Fruit fly (Drosophila melanogaster) whole organism, embryonic: Measurements from ENCODE around the gene CG15625.

Experiments
- Adf1 ChIP-seq: fragments of 200-800 bp; sonication (Bioruptor generic); IDR thresholded peaks from 2 replicates; pipeline ENCODE4 v1.3.6; 2022; ENCODE audit warnings: missing biosample characterization, missing genetic modification characterization
- CG10431 ChIP-seq: fragments of 200-800 bp; sonication (Bioruptor generic); optimal IDR thresholded peaks from 3 replicates; lab custom pipeline; 2018; ENCODE audit warnings: missing biosample characterization, mild to moderate bottlenecking, missing genetic modification characterization
- CG11247 ChIP-seq: fragments of 200-800 bp; sonication (Bioruptor generic); IDR thresholded peaks from 2 replicates; pipeline ENCODE4 v1.3.6; 2022; ENCODE audit warnings: missing biosample characterization, missing genetic modification characterization
- CG12391 ChIP-seq: fragments of 200-800 bp; sonication (Bioruptor generic); optimal IDR thresholded peaks from 3 replicates; lab custom pipeline; 2018; ENCODE audit warnings: missing biosample characterization, mild to moderate bottlenecking, missing genetic modification characterization, moderate library complexity
- CG13123 ChIP-seq: fragments of 200-800 bp; sonication (Bioruptor generic); optimal IDR thresholded peaks from 2 replicates; lab custom pipeline; 2016; ENCODE audit warnings: missing biosample characterization, missing genetic modification characterization
- CG13775 ChIP-seq: fragments of 200-800 bp; sonication (Bioruptor generic); optimal IDR thresholded peaks from 3 replicates; lab custom pipeline; 2017; ENCODE audit warnings: missing biosample characterization, mild to moderate bottlenecking, missing genetic modification characterization
- CG1792 ChIP-seq: fragments of 200-800 bp; sonication (Bioruptor generic); optimal IDR thresholded peaks from 2 replicates; lab custom pipeline; 2016; ENCODE audit warnings: missing biosample characterization, missing genetic modification characterization
- CG30403 ChIP-seq: fragments of 200-800 bp; sonication (Bioruptor generic); optimal IDR thresholded peaks from 3 replicates; lab custom pipeline; 2016; ENCODE audit warnings: missing biosample characterization, missing genetic modification characterization
- CG3407 ChIP-seq: fragments of 200-800 bp; sonication (Bioruptor generic); optimal IDR thresholded peaks from 2 replicates; lab custom pipeline; 2018; ENCODE audit warnings: missing biosample characterization, mild to moderate bottlenecking, missing genetic modification characterization
- CG3995 ChIP-seq: fragments of 200-800 bp; sonication (Bioruptor generic); optimal IDR thresholded peaks from 3 replicates; lab custom pipeline; 2016; ENCODE audit warnings: missing biosample characterization, missing genetic modification characterization
- CG43689 ChIP-seq: fragments of 200-800 bp; sonication (Bioruptor generic); IDR thresholded peaks from 2 replicates; pipeline ENCODE4 v1.3.6; 2022; ENCODE audit warnings: missing biosample characterization, missing genetic modification characterization
- CG4404 ChIP-seq: fragments of 200-800 bp; sonication (Bioruptor generic); IDR thresholded peaks from 2 replicates; pipeline ENCODE4 v1.3.6; 2022; ENCODE audit warnings: missing biosample characterization, missing genetic modification characterization
- CG6254 ChIP-seq: fragments of 200-800 bp; sonication (Bioruptor generic); optimal IDR thresholded peaks from 3 replicates; lab custom pipeline; 2017; ENCODE audit warnings: mild to moderate bottlenecking, missing biosample characterization, missing genetic modification reagents, missing genetic modification characterization
- CG9437 ChIP-seq: fragments of 200-800 bp; sonication (Bioruptor generic); optimal IDR thresholded peaks from 2 replicates; lab custom pipeline; 2018; ENCODE audit warnings: missing biosample characterization, mild to moderate bottlenecking, missing genetic modification characterization
- CHES-1-like ChIP-seq: fragments of 200-800 bp; sonication (Bioruptor generic); optimal IDR thresholded peaks from 2 replicates; lab custom pipeline; 2016; ENCODE audit warnings: missing biosample characterization, missing genetic modification characterization
- Dbx ChIP-seq: fragments of 200-800 bp; sonication (Bioruptor generic); IDR thresholded peaks from 3 replicates; pipeline ENCODE4 v1.3.6; 2022; ENCODE audit warnings: missing biosample characterization, missing genetic modification characterization
- Gsc ChIP-seq: fragments of 200-800 bp; sonication (Bioruptor generic); IDR thresholded peaks from 2 replicates; pipeline ENCODE4 v1.3.6; 2022; ENCODE audit warnings: missing biosample characterization, missing genetic modification characterization
- HLHmδ ChIP-seq: fragments of 200-800 bp; sonication (Bioruptor generic); optimal IDR thresholded peaks from 2 replicates; lab custom pipeline; 2018; ENCODE audit warnings: missing biosample characterization, mild to moderate bottlenecking, missing genetic modification characterization, moderate library complexity
- Hr39 ChIP-seq: fragments of >200 bp; optimal IDR thresholded peaks from 2 replicates; lab custom pipeline; 2017
- Kr ChIP-seq: fragments of 200-800 bp; sonication (Bioruptor generic); optimal IDR thresholded peaks from 2 replicates; lab custom pipeline; 2017; ENCODE audit warnings: missing biosample characterization, mild to moderate bottlenecking, missing genetic modification characterization
- Lhr ChIP-seq: fragments of 200-800 bp; sonication (Bioruptor generic); optimal IDR thresholded peaks from 3 replicates; lab custom pipeline; 2017; ENCODE audit warnings: mild to moderate bottlenecking, missing biosample characterization, missing genetic modification reagents, missing genetic modification characterization
- MESR4 ChIP-seq: fragments of 200-800 bp; sonication (Bioruptor generic); optimal IDR thresholded peaks from 2 replicates; lab custom pipeline; 2018; ENCODE audit warnings: missing biosample characterization, mild to moderate bottlenecking, missing genetic modification characterization, moderate library complexity
- NC2α ChIP-seq: fragments of 200-800 bp; sonication (Bioruptor generic); optimal IDR thresholded peaks from 2 replicates; lab custom pipeline; 2016; ENCODE audit warnings: missing biosample characterization, missing genetic modification characterization
- Nf-YA ChIP-seq: fragments of 200-800 bp; sonication (Bioruptor generic); IDR thresholded peaks from 2 replicates; pipeline ENCODE4 v1.3.6; 2022; ENCODE audit warnings: missing biosample characterization, missing genetic modification characterization
- Rfx ChIP-seq: fragments of 200-800 bp; sonication (Bioruptor generic); IDR thresholded peaks from 2 replicates; pipeline ENCODE4 v1.3.6; 2022; ENCODE audit warnings: missing biosample characterization, missing genetic modification characterization
- Scr ChIP-seq: fragments of 200-800 bp; sonication (Bioruptor generic); IDR thresholded peaks from 2 replicates; pipeline ENCODE4 v1.3.6; 2022; ENCODE audit warnings: missing biosample characterization, missing genetic modification characterization; ENCODE audit not compliant: partially characterized antibody
- Six4 ChIP-seq: fragments of 200-800 bp; sonication (Bioruptor generic); optimal IDR thresholded peaks from 2 replicates; lab custom pipeline; 2016; ENCODE audit warnings: missing biosample characterization, missing genetic modification characterization
- Sox100B ChIP-seq: fragments of 200-800 bp; sonication (Bioruptor generic); optimal IDR thresholded peaks from 3 replicates; lab custom pipeline; 2018; ENCODE audit warnings: missing biosample characterization, mild to moderate bottlenecking, missing genetic modification characterization
- Sox102F ChIP-seq: fragments of 200-800 bp; sonication (Bioruptor generic); optimal IDR thresholded peaks from 2 replicates; lab custom pipeline; 2018; ENCODE audit warnings: missing biosample characterization, mild to moderate bottlenecking, missing genetic modification characterization, moderate library complexity
- al ChIP-seq: fragments of 200-800 bp; sonication (Bioruptor generic); IDR thresholded peaks from 2 replicates; pipeline ENCODE4 v1.3.6; 2022; ENCODE audit warnings: missing biosample characterization, missing genetic modification characterization
- az2 ChIP-seq: fragments of 200-800 bp; sonication (Bioruptor generic); optimal IDR thresholded peaks from 3 replicates; lab custom pipeline; 2016; ENCODE audit warnings: missing biosample characterization, missing genetic modification characterization
- bbx ChIP-seq: fragments of 200-800 bp; sonication (Bioruptor generic); IDR thresholded peaks from 2 replicates; pipeline ENCODE4 v1.3.6; 2022; ENCODE audit warnings: missing biosample characterization, missing genetic modification characterization; ENCODE audit not compliant: partially characterized antibody
- btn ChIP-seq: fragments of 200-800 bp; sonication (Bioruptor generic); optimal IDR thresholded peaks from 2 replicates; lab custom pipeline; 2016; ENCODE audit warnings: missing biosample characterization, missing genetic modification characterization
- cwo ChIP-seq: fragments of 200-800 bp; sonication (Bioruptor generic); optimal IDR thresholded peaks from 3 replicates; lab custom pipeline; 2017; ENCODE audit warnings: missing biosample characterization, missing genetic modification characterization, mild to moderate bottlenecking, moderate library complexity, missing genetic modification reagents
- disco-r ChIP-seq: fragments of 200-800 bp; sonication (Bioruptor generic); optimal IDR thresholded peaks from 2 replicates; lab custom pipeline; 2016; ENCODE audit warnings: missing biosample characterization, missing genetic modification characterization
- fd96Cb ChIP-seq: fragments of 200-800 bp; sonication (Bioruptor generic); optimal IDR thresholded peaks from 2 replicates; lab custom pipeline; 2018; ENCODE audit warnings: missing biosample characterization, mild to moderate bottlenecking, missing genetic modification characterization, moderate library complexity
- jing ChIP-seq: fragments of 200-800 bp; sonication (Bioruptor generic); optimal IDR thresholded peaks from 2 replicates; lab custom pipeline; 2018; ENCODE audit warnings: missing biosample characterization, mild to moderate bottlenecking, missing genetic modification characterization
- maf-S ChIP-seq: fragments of 200-800 bp; sonication (Bioruptor generic); optimal IDR thresholded peaks from 2 replicates; lab custom pipeline; 2016; ENCODE audit warnings: missing biosample characterization, missing genetic modification characterization
- nau ChIP-seq: fragments of 200-800 bp; sonication (Bioruptor generic); optimal IDR thresholded peaks from 3 replicates; lab custom pipeline; 2017; ENCODE audit warnings: missing biosample characterization, mild to moderate bottlenecking, missing genetic modification characterization, missing genetic modification reagents
- nerfin-2 ChIP-seq: fragments of 200-800 bp; sonication (Bioruptor generic); IDR thresholded peaks from 2 replicates; pipeline ENCODE4 v1.3.6; 2022; ENCODE audit warnings: missing biosample characterization, missing genetic modification characterization; ENCODE audit not compliant: partially characterized antibody
- peb ChIP-seq: fragments of 200-800 bp; sonication (Bioruptor generic); IDR thresholded peaks from 2 replicates; pipeline ENCODE4 v1.3.6; 2022; ENCODE audit warnings: missing biosample characterization, missing genetic modification characterization
- ranshi ChIP-seq: fragments of 200-800 bp; sonication (Bioruptor generic); IDR thresholded peaks from 2 replicates; pipeline ENCODE4 v1.3.6; 2022; ENCODE audit warnings: missing biosample characterization, missing genetic modification characterization
- repo ChIP-seq: fragments of 200-800 bp; sonication (Bioruptor generic); optimal IDR thresholded peaks from 2 replicates; lab custom pipeline; 2016; ENCODE audit warnings: missing biosample characterization, missing genetic modification characterization
- ro ChIP-seq: fragments of 200-800 bp; sonication (Bioruptor generic); IDR thresholded peaks from 2 replicates; pipeline ENCODE4 v1.3.6; 2022; ENCODE audit warnings: missing biosample characterization, missing genetic modification characterization
- slp2 ChIP-seq: fragments of 200-800 bp; sonication (Bioruptor generic); optimal IDR thresholded peaks from 2 replicates; lab custom pipeline; 2016; ENCODE audit warnings: missing biosample characterization, missing genetic modification characterization
- stwl ChIP-seq: fragments of 200-800 bp; sonication (Bioruptor generic); optimal IDR thresholded peaks from 3 replicates; lab custom pipeline; 2018; ENCODE audit warnings: missing biosample characterization, mild to moderate bottlenecking, missing genetic modification characterization, moderate library complexity
- sug ChIP-seq: fragments of 200-800 bp; optimal IDR thresholded peaks from 2 replicates; lab custom pipeline; 2019; ENCODE audit warnings: missing biosample characterization, mild to moderate bottlenecking, missing genetic modification characterization, moderate library complexity
- trem ChIP-seq: fragments of 200-800 bp; optimal IDR thresholded peaks from 3 replicates; lab custom pipeline; 2019; ENCODE audit warnings: missing biosample characterization, mild to moderate bottlenecking, missing genetic modification characterization, moderate library complexity
- tx ChIP-seq: fragments of 200-800 bp; sonication (Bioruptor generic); optimal IDR thresholded peaks from 2 replicates; lab custom pipeline; 2016; ENCODE audit warnings: missing biosample characterization, missing genetic modification characterization
- usp ChIP-seq: fragments of >200 bp; optimal IDR thresholded peaks from 2 replicates; lab custom pipeline; 2017; ENCODE audit warnings: missing biosample characterization, missing genetic modification characterization

The CG15625 gene

DNA sequence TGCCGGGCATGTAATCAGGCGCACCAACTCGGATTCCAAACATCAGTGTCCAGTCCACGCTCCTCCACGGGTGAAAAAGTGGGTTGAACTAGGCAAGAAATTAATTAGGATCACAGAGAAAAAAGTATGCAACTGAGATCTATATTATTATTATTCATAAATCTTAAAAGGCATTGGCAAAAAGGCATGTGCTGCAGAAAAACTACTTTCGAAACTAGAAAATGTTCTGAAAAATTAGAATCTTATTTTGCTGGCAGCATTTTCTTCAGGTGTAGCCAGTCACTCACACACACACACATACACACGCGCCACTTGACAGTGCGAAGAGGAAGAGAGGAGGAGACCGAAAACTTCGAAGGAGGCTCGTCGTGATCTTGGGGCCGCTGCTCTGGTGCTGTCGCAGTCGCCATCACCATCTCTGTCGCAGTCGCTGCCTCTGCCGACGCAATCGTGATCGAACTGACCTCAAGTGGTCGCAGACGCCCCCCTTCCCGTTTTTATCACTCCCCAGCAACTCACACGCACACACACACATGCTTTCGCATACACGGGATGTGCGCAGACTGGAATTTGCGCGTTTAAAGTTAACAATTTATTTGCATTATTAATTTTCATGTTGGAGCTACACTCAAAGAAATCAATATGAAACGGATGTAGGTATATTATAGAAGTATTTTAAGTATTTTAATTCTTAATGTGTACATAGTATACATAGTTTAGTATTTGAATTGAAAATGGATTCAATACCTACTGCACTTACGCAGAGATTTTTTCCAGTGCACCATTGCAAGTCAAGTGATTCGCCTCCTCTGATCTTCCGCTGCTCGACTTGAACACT lies 2.2 kb upstream of the CG15625 start (continued):
- TF ChIP-seq repo (GFP tag; lab: Kevin White, UChicago) = no peak
- TF ChIP-seq MESR4 (GFP tag; lab: Kevin White, UChicago) = no peak
- peak; percentile 53 for TF ChIP-seq CG12391 (tag; lab: Kevin White, UChicago)
- TF ChIP-seq CG43689 = peak; percentile 43; the same call in 1 of the 2 replicates
- TF ChIP-seq Hr39 (lab: Kevin White, UChicago) = no peak
- TF ChIP-seq CG10431 (GFP tag; lab: Kevin White, UChicago) = no peak
- peak; percentile 56; the same call in 1 of the 2 replicates for TF ChIP-seq ro
- TF ChIP-seq CG13123 (GFP tag; lab: Kevin White, UChicago) = no peak
- peak; percentile 77 for TF ChIP-seq cwo
- no peak for TF ChIP-seq nerfin-2 (GFP tag; lab: Robert Waterston, UW)
- no peak for TF ChIP-seq Kr (GFP tag; lab: Kevin White, UChicago)
- no peak for TF ChIP-seq disco-r (GFP tag; lab: Kevin White, UChicago)
- peak; percentile 22 for TF ChIP-seq CG6254 (GFP tag; lab: Kevin White, UChicago)
- TF ChIP-seq Gsc (GFP tag; lab: Robert Waterston, UW) = no peak
- TF ChIP-seq bbx (GFP tag; lab: Robert Waterston, UW) = no peak
- no peak for TF ChIP-seq Scr
- TF ChIP-seq trem = peak; percentile 46
- peak; percentile 8 for TF ChIP-seq NC2α (GFP tag; lab: Kevin White, UChicago)
- TF ChIP-seq CG13775 (GFP tag; lab: Kevin White, UChicago) = peak; percentile 37
- no peak for TF ChIP-seq CG3407
- no peak for TF ChIP-seq CHES-1-like
- TF ChIP-seq usp (GFP tag; lab: Kevin White, UChicago) = no peak
- no peak for TF ChIP-seq tx (GFP tag; lab: Kevin White, UChicago)
- peak; percentile 94 for TF ChIP-seq Adf1
- TF ChIP-seq Rfx (GFP tag; lab: Robert Waterston, UW) = peak; percentile 80
- TF ChIP-seq Nf-YA (GFP tag; lab: Robert Waterston, UW) = no peak; the same call in 1 of the 2 replicates
- no peak for TF ChIP-seq Six4 (GFP tag; lab: Kevin White, UChicago)
- no peak for TF ChIP-seq Lhr (GFP tag; lab: Kevin White, UChicago)
- TF ChIP-seq CG3995 = no peak
- peak; percentile 3 for TF ChIP-seq CG9437 (GFP tag; lab: Kevin White, UChicago)
- TF ChIP-seq Sox100B = no peak
- no peak for TF ChIP-seq btn (GFP tag; lab: Kevin White, UChicago)
- no peak for TF ChIP-seq maf-S (GFP tag; lab: Kevin White, UChicago)
- peak; percentile 63 for TF ChIP-seq CG11247 (GFP tag; lab: Robert Waterston, UW)
- peak; percentile 56 for TF ChIP-seq az2
- TF ChIP-seq fd96Cb (tag; lab: Kevin White, UChicago) = peak; percentile 45
- TF ChIP-seq al = peak; percentile 52; the same call in 1 of the 2 replicates
- no peak for TF ChIP-seq nau (GFP tag; lab: Kevin White, UChicago)
- peak; percentile 71 for TF ChIP-seq Sox102F (GFP tag; lab: Kevin White, UChicago)
- TF ChIP-seq peb (GFP tag; lab: Robert Waterston, UW) = no peak
- no peak for TF ChIP-seq CG1792 (GFP tag; lab: Kevin White, UChicago)
- no peak for TF ChIP-seq sug
- no peak for TF ChIP-seq Dbx (GFP tag; lab: Robert Waterston, UW)
- TF ChIP-seq CG4404 (GFP tag; lab: Robert Waterston, UW) = peak; percentile 41
- peak; percentile 72 for TF ChIP-seq ranshi (GFP tag; lab: Robert Waterston, UW)
- no peak for TF ChIP-seq HLHmδ (GFP tag; lab: Kevin White, UChicago)
- peak; percentile 1 for TF ChIP-seq stwl
- TF ChIP-seq jing (GFP tag; lab: Kevin White, UChicago) = peak; percentile 40
- no peak for TF ChIP-seq slp2 (GFP tag; lab: Kevin White, UChicago)
- TF ChIP-seq CG30403 (GFP tag; lab: Kevin White, UChicago) = peak; percentile 17
